Worm (Caenorhabditis elegans): ENCODE measurements around the gene R10F2.4.

The R10F2.4 gene

DNA sequence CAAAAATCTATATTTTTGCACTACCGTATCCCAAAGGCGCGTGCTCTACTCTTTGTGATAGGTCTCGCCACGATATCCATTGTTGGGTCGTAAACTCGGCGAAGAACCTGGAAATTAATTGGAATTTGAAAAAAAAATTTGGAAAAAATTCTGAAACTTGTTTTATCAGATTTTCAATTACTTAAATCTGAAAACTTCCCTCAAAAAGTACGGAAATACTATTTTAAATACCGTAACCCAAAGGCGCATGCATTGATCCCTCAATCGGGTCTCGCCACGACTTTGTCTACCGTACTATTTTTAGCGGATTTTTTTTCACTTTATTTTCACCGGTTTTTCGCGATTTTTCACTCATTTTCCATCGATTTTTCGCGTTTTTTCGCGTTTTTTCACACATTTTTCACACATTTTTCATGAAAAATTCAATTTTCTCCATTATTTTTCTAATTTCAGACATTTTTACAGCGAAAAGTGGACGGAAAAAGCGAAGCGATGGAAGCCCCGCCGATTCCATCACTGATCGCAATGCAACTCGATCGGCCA lies 23.8 kb upstream of the R10F2.4 start, which contains the start of gene H05C05.1 (continued):
- no peak for TF ChIP-seq akir-1 (GFP tag; optimal IDR thresholded peaks at IDR 0.05)
- TF ChIP-seq zfh-2 (GFP tag; conservative IDR thresholded peaks at IDR 0.05) = no peak
- no peak for TF ChIP-seq hlh-12 (tag; optimal IDR thresholded peaks at IDR 0.05)
- peak; percentile 17 for TF ChIP-seq hrde-1 (tag; optimal IDR thresholded peaks at IDR 0.05; ENCODE audit: borderline replicate concordance)
- TF ChIP-seq K12H6.12 (tag; optimal IDR thresholded peaks at IDR 0.05) = no peak
- no peak for TF ChIP-seq sptf-2 (GFP tag; optimal IDR thresholded peaks at IDR 0.05)
- TF ChIP-seq ztf-28 (GFP tag; IDR thresholded peaks at IDR 0.05) = no peak
- no peak for TF ChIP-seq bed-1 (GFP tag; IDR thresholded peaks at IDR 0.05)
- TF ChIP-seq lsl-1 (GFP tag; optimal IDR thresholded peaks at IDR 0.05) = peak; percentile 100
- TF ChIP-seq Y56A3A.18 (GFP tag; IDR thresholded peaks at IDR 0.05) = no peak
- TF ChIP-seq nhr-80 (tag; optimal IDR thresholded peaks at IDR 0.05) = no peak
- TF ChIP-seq nhr-90 (tag; optimal IDR thresholded peaks at IDR 0.05) = no peak
- no peak for TF ChIP-seq F57C9.4 (tag; optimal IDR thresholded peaks at IDR 0.05)
- TF ChIP-seq attf-6 (GFP tag; IDR thresholded peaks at IDR 0.05) = no peak
- peak; percentile 45 for TF ChIP-seq lin-54 (GFP tag; optimal IDR thresholded peaks at IDR 0.05)
- TF ChIP-seq dpff-1 (tag; optimal IDR thresholded peaks at IDR 0.05) = no peak
- no peak for TF ChIP-seq ets-4 (GFP tag; optimal IDR thresholded peaks at IDR 0.05)
- peak; percentile 78 for TF ChIP-seq ceh-91 (GFP tag; IDR thresholded peaks at IDR 0.05)
- no peak for TF ChIP-seq ceh-58 (GFP tag; IDR thresholded peaks at IDR 0.05)
- no peak for TF ChIP-seq atf-7 (tag; optimal IDR thresholded peaks at IDR 0.05)
- TF ChIP-seq mxl-1 (tag; optimal IDR thresholded peaks at IDR 0.05) = no peak
- TF ChIP-seq ztf-3 (GFP tag; optimal IDR thresholded peaks at IDR 0.05) = no peak
- TF ChIP-seq madf-6 (GFP tag; IDR thresholded peaks at IDR 0.05) = peak; percentile 96
- TF ChIP-seq nhr-27 (tag; optimal IDR thresholded peaks at IDR 0.05) = no peak
- no peak for TF ChIP-seq hmg-20 (GFP tag; IDR thresholded peaks at IDR 0.05)
- TF ChIP-seq him-1 (tag; optimal IDR thresholded peaks at IDR 0.05) = peak; percentile 32
- no peak for TF ChIP-seq mel-28 (tag; optimal IDR thresholded peaks at IDR 0.05; ENCODE audit: borderline replicate concordance)
- TF ChIP-seq ceh-100 (GFP tag; IDR thresholded peaks at IDR 0.05) = no peak
- TF ChIP-seq unc-130 (GFP tag; optimal IDR thresholded peaks at IDR 0.05) = no peak
- no peak for TF ChIP-seq snpc-1.1 (tag; optimal IDR thresholded peaks at IDR 0.05; ENCODE audit: insufficient read depth)
- TF ChIP-seq somi-1 (GFP tag; optimal IDR thresholded peaks at IDR 0.05) = no peak
- no peak for TF ChIP-seq lin-26 (GFP tag; IDR thresholded peaks at IDR 0.05)
- TF ChIP-seq chd-7 (tag; optimal IDR thresholded peaks at IDR 0.05) = no peak
- TF ChIP-seq madf-3 (GFP tag; IDR thresholded peaks at IDR 0.05) = no peak
- no peak for TF ChIP-seq bed-2 (GFP tag; IDR thresholded peaks at IDR 0.05)
- TF ChIP-seq cebp-2 (GFP tag; IDR thresholded peaks at IDR 0.05) = no peak
- no peak for TF ChIP-seq nhr-179 (tag; optimal IDR thresholded peaks at IDR 0.05)
- no peak for TF ChIP-seq attf-3 (GFP tag; conservative IDR thresholded peaks at IDR 0.05)
- peak; percentile 38 for TF ChIP-seq dpl-1 (GFP tag; optimal IDR thresholded peaks at IDR 0.05)
- TF ChIP-seq F55B11.4 (tag; optimal IDR thresholded peaks at IDR 0.05; ENCODE audit: borderline replicate concordance, insufficient read depth) = no peak
- TF ChIP-seq fkh-3 (tag; optimal IDR thresholded peaks at IDR 0.05) = no peak
- no peak for TF ChIP-seq ceh-27 (GFP tag; optimal IDR thresholded peaks at IDR 0.05)
- TF ChIP-seq tbx-9 (tag; optimal IDR thresholded peaks at IDR 0.05; ENCODE audit: borderline replicate concordance) = no peak
- TF ChIP-seq mes-4 (tag; optimal IDR thresholded peaks at IDR 0.05) = no peak
- no peak for TF ChIP-seq ceh-40 (GFP tag; IDR thresholded peaks at IDR 0.05)
- no peak for TF ChIP-seq sdz-38 (tag; optimal IDR thresholded peaks at IDR 0.05)
- TF ChIP-seq madf-8 (GFP tag; conservative IDR thresholded peaks at IDR 0.05) = peak; percentile 87
- TF ChIP-seq C17E4.6 (GFP tag; IDR thresholded peaks at IDR 0.05) = no peak
- TF ChIP-seq ccch-3 (GFP tag; optimal IDR thresholded peaks at IDR 0.05) = no peak
